Fruit fly (Drosophila melanogaster): ENCODE measurements around the gene Atg8b.

The Atg8b gene

DNA sequence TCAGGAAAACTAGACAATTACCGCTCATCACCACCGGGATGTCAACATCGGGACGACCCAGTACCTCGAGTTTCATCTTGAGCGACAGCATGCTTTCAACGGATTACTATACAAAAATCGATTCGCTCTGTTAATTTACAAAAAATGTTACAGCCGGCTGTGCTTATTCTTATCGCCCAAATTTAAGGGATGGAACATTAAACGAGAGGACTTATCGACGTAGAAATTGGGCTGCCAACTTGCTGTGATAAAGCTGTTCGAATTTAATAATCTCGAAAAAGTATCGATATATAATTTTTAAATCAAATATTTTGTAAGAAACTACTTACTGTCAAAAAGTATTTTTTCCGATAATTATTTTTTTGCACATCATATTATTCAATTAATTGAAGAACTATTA, 38.0 kb downstream of the Atg8b start, which contains the start of gene CG31249:
CG31249 (minus strand) TSS at position 197 of the 400 bp plus-strand sequence.
- TF ChIP-seq Dll (optimal IDR thresholded peaks at IDR 0.05) (no peak), EcR (GFP tag; optimal IDR thresholded peaks at IDR 0.05) (no peak), pan (optimal IDR thresholded peaks at IDR 0.05) (no peak), usp (GFP tag; optimal IDR thresholded peaks at IDR 0.05) (no peak), CG8478 (optimal IDR thresholded peaks at IDR 0.05) (no peak), psq (optimal IDR thresholded peaks at IDR 0.05) (no peak)

DNA sequence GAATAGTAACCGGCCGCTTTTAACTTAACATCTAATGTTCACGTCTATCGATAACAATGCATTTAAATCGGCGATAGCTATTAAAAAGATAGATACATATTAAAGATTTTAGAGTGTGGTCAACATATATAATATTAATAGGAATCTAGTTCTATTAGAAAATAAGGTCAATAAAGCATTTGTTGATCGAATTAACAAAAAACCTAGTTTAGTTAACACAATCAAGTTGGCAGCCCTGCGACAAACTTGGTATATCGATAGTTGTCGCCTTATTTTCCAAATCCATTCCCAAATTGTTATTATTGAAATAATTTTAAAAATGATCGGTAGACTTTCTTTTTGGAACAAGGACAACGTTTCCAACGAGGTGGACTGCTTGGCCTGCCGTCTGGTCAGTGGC, 40.0 kb downstream of the Atg8b start, which contains the start of the genes CG31251 and CG31360:
CG31251 (minus strand) TSS at position 62 of the 400 bp plus-strand sequence.
CG31360 (plus strand) TSS at position 244 of the 400 bp plus-strand sequence.
- TF ChIP-seq CG8478 (optimal IDR thresholded peaks at IDR 0.05) (no peak), Dll (optimal IDR thresholded peaks at IDR 0.05) (no peak), EcR (GFP tag; optimal IDR thresholded peaks at IDR 0.05) (no peak), pan (optimal IDR thresholded peaks at IDR 0.05) (no peak), psq (optimal IDR thresholded peaks at IDR 0.05) (no peak)

DNA sequence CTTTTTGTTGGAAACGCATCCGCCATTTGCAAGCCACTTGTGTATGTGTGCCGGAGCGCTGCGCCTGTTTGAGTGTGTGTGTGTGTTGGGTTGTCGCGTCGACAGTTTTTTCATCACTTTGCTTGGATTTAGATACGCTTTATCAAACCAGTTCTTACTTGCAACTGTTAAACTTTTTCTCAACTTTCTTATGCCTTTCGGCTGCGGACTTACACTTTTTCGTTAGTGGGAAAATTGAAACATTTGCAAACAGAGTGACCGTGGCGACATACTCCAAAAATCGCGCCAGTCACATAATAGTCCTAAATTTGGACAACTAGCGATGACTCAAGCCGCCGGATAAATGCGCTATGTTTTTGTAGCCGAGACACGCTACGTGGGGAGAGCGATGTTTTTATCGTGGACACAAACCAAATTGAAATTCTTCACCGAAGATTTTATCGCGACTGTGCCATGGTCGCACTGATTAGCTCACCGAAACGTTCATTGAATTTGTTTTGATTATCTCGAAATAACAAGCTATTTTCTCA, 42.6 kb downstream of the Atg8b start, which contains the start of the genes alt and CG7655:
alt (minus strand) TSS at position 272 of the 530 bp plus-strand sequence.
CG7655 (plus strand) TSS at position 426 of the 530 bp plus-strand sequence.
- TF ChIP-seq EcR (GFP tag; optimal IDR thresholded peaks at IDR 0.05), result no peak
- TF ChIP-seq psq (optimal IDR thresholded peaks at IDR 0.05), result no peak

DNA sequence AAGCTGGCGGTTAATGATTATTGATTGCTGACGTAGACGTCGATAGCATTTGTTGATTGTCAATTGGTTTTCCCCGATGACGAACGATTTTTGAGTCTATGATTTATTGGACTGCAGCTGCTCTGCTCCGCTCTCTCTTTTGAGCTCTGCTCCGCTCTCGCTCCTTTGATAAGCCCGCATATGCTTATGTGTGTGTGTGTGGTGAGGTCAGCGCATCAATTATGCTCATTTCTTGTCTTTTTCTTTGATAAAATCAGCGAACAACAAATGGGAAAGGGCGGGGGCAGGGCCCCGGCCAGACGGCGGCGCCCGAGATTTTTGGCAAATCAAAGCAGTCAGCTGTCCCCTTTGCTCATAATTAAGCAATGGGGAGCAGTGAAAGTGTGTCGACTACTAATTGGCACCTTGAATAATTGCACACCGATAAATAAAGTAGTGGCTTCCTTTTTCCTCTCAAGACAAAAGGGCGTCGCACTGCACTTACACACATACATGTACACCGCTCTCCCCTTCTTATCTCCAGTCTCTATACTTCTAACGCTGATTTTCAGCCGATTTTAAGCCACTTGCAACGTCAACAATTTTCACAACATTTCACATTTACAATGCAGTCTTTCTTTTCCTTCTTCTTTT, 43.1 kb downstream of the Atg8b start:
- TF ChIP-seq usp (GFP tag; optimal IDR thresholded peaks at IDR 0.05), result no peak
- no peak for TF ChIP-seq Dll (optimal IDR thresholded peaks at IDR 0.05)
- no peak for TF ChIP-seq CG8478 (optimal IDR thresholded peaks at IDR 0.05)
- TF ChIP-seq EcR (GFP tag; optimal IDR thresholded peaks at IDR 0.05), result no peak
- TF ChIP-seq psq (optimal IDR thresholded peaks at IDR 0.05), result no peak
- no peak for TF ChIP-seq pan (optimal IDR thresholded peaks at IDR 0.05)

DNA sequence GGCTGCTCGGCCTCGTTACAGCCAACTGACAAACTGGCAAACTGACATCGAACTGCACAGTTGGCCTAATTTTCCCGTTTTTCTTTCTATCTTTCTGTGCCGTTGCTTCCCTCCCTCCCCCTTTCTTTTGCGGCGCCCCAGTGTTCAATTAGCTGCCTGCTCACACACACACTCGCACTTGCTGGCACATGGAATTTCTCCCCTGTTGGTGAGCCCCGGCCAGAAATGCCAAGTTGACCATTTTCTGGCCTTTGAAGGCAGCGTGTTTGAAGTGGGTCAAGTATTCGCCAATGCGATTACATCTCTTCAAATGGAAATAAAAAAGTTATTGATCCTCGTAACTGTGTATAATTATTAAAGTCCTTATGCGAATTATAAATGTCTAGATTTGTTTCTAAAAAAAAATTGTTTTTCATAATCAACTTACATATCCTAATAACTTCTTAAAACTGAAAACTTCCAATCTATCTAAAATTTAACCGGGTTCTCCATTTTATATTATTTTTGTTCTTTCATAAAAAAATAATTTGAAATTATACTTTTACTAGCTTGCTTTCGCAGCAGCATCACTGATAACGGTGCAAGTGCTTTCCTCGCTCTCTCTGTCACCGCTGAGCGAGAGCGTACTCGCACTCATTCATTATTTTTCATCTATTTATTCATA, 44.1 kb downstream of the Atg8b start:
- TF ChIP-seq pan (optimal IDR thresholded peaks at IDR 0.05), result no peak
- no peak for TF ChIP-seq EcR (GFP tag; optimal IDR thresholded peaks at IDR 0.05)
- no peak for TF ChIP-seq psq (optimal IDR thresholded peaks at IDR 0.05)
- TF ChIP-seq CG8478 (optimal IDR thresholded peaks at IDR 0.05), result no peak
- no peak for TF ChIP-seq usp (GFP tag; optimal IDR thresholded peaks at IDR 0.05)
- TF ChIP-seq Dll (optimal IDR thresholded peaks at IDR 0.05), result no peak

DNA sequence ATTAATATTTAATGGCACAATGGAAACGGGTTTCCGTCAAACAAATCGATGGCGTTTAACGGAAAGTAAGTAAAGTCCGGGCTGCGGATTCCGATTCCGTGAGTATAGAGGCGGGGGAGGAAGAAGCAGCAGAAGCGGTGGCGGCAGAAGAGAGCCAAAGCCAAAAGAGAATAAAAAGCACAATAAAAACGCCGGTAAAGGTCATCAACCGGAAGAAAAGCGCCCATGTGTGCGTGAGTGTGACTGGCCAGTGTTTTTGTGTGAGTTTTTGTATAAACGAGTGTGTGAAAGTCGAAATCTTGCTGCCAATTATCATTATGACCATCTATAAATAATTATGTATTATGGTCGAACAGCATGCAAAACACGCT, 44.6 kb downstream of the Atg8b start:
- TF ChIP-seq EcR (GFP tag; optimal IDR thresholded peaks at IDR 0.05) (peak; percentile 83 to 85), psq (optimal IDR thresholded peaks at IDR 0.05) (no peak)

DNA sequence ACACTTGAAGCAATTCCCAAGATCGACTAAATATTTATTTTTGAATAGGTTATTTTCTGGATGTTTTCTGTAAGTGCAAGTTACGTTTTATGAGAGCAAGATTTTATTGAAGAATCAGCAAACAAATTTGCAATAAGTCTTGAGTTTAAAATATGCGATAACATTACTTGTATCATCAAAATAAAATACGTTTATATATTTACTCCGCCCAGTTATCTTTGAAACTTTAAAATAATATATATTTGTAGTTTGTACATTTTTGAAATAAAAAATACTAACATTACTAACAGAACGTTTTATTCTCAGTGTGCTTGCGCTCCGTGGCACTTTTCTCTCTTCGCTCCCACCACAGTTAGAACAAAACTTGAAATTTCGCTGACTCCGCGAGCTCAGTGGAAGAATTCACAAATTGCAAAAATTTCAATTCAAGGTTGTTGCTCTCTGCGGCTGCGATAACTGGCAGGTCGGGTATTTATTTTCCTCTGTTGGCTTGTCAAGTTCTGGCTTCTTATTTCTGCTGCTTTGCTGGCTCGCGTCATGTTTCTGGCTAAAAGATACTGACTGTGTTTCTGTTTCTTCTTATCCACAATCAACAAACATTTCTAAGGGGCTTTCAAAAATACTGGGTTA, 45.4 kb downstream of the Atg8b start:
- TF ChIP-seq psq (optimal IDR thresholded peaks at IDR 0.05) (no peak), pan (optimal IDR thresholded peaks at IDR 0.05) (no peak), CG8478 (optimal IDR thresholded peaks at IDR 0.05) (no peak), usp (GFP tag; optimal IDR thresholded peaks at IDR 0.05) (no peak)

DNA sequence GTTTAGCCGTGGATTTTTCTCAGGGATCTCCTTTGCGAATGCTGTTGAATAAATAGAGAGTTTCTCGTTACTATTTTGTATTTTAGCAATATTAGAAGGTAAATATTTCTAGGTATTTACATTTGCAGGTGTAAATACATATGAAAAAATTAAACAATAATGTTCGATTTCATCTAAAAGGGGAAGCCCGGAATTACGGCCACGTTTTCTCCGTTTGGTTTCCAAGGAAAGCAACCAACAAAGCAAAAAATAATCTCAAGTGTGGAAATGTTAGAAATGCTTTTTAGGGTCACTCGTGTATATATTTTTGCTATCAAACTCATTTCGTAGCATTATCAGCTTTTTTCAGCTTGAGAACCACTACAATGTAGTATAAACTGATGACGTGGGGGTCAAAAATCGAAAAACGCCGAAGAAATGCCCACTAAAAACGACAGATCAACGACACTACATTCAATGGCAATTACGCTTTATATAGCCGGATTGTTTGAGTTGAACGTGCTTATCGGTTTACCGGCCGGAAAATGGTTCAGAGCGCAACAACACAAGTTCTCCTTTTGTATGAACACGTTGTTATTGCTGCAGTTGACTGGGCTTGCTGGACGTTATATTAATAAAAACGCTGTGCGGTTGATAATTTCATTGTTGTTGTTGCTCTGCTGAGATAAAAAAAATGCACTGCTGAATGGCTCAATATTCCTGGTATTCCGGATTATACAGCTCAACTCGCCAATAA, 46.6 kb downstream of the Atg8b start:
- TF ChIP-seq EcR (GFP tag; optimal IDR thresholded peaks at IDR 0.05), result peak in 1 of 2 experiments; percentile 51
- TF ChIP-seq usp (GFP tag; optimal IDR thresholded peaks at IDR 0.05), result no peak
- TF ChIP-seq Dll (optimal IDR thresholded peaks at IDR 0.05), result no peak
